Worm (Caenorhabditis elegans): ENCODE results near the gene nhr-192.

- no peak for TF ChIP-seq pha-4 (tag; optimal IDR thresholded peaks at IDR 0.05)
- TF ChIP-seq K02D7.2 (tag; optimal IDR thresholded peaks at IDR 0.05) = no peak
- no peak for TF ChIP-seq dve-1 (tag; optimal IDR thresholded peaks at IDR 0.05)
- TF ChIP-seq elt-2 (tag; optimal IDR thresholded peaks at IDR 0.05) = no peak
- TF ChIP-seq ceh-34 (tag; optimal IDR thresholded peaks at IDR 0.05) = no peak
- TF ChIP-seq unc-86 (tag; optimal IDR thresholded peaks at IDR 0.05) = no peak
- TF ChIP-seq ahr-1 (tag; optimal IDR thresholded peaks at IDR 0.05) = no peak
- no peak for TF ChIP-seq ceh-9 (tag; optimal IDR thresholded peaks at IDR 0.05)
Observed at ce11 chrV:10091152-10091551, 20.7 kb upstream of the nhr-192 start, which contains the start of gene R04B5.11.

Measured in whole organism, late embryonic.